Worm (Caenorhabditis elegans) whole organism, L3 larva: ENCODE results near the gene C44B11.1.

Experiments
- ceh-16 ChIP-seq: sonication (generic microtip); optimal IDR thresholded peaks from 2 replicates; lab custom pipeline; 2017; ENCODE audit warnings: missing biosample characterization, missing genetic modification characterization
- ceh-28 ChIP-seq: fragments of 150-350 bp; optimal IDR thresholded peaks from 2 replicates; lab custom pipeline; 2014; ENCODE audit warnings: missing biosample characterization, missing genetic modification reagents, missing genetic modification characterization
- ceh-9 ChIP-seq: sonication (generic microtip); optimal IDR thresholded peaks from 2 replicates; lab custom pipeline; 2018; ENCODE audit warnings: missing biosample characterization, missing genetic modification characterization
- daf-12 ChIP-seq: fragments of 150-350 bp; optimal IDR thresholded peaks from 2 replicates; lab custom pipeline; 2014; ENCODE audit warnings: missing biosample characterization, missing genetic modification reagents, missing genetic modification characterization
- egl-27 ChIP-seq: sonication (generic microtip); optimal IDR thresholded peaks from 4 replicates; lab custom pipeline; 2017; ENCODE audit warnings: missing biosample characterization, missing genetic modification reagents, missing genetic modification characterization
- egl-5 ChIP-seq: fragments of 150-350 bp; optimal IDR thresholded peaks from 2 replicates; lab custom pipeline; 2017; ENCODE audit warnings: missing biosample characterization, missing genetic modification reagents, missing genetic modification characterization, inconsistent platforms
- elt-1 ChIP-seq: fragments of 150-350 bp; optimal IDR thresholded peaks from 2 replicates; lab custom pipeline; 2014; ENCODE audit warnings: missing biosample characterization, missing genetic modification characterization
- elt-2 ChIP-seq: sonication (generic microtip); optimal IDR thresholded peaks from 2 replicates; lab custom pipeline; 2016; ENCODE audit warnings: missing genetic modification reagents, mild to moderate bottlenecking, missing genetic modification characterization, missing compliant biosample characterization
- elt-3 ChIP-seq, 3 experiments: fragments of 150-350 bp in 1 of 3; sonication (generic microtip) in 2 of 3; optimal IDR thresholded peaks; 2 replicates in 2 of 3; 4 replicates in 1 of 3; lab custom pipeline; 2014 to 2017; ENCODE audit warnings: missing biosample characterization in 3 of 3, missing genetic modification characterization in 3 of 3
- fkh-10 ChIP-seq: sonication (generic microtip); optimal IDR thresholded peaks from 2 replicates; lab custom pipeline; 2017; ENCODE audit warnings: missing biosample characterization, missing genetic modification reagents, missing genetic modification characterization
- fkh-2 ChIP-seq: fragments of 150-350 bp; optimal IDR thresholded peaks from 2 replicates; lab custom pipeline; 2014; ENCODE audit warnings: missing biosample characterization, missing genetic modification reagents, missing genetic modification characterization
- hmg-11 ChIP-seq: sonication (generic microtip); optimal IDR thresholded peaks from 2 replicates; lab custom pipeline; 2016; ENCODE audit warnings: missing genetic modification characterization, missing compliant biosample characterization
- lin-39 ChIP-seq: fragments of 150-350 bp; optimal IDR thresholded peaks from 2 replicates; lab custom pipeline; 2018; ENCODE audit warnings: missing biosample characterization, missing genetic modification reagents, missing genetic modification characterization
- mml-1 ChIP-seq: fragments of 150-350 bp; sonication (generic microtip); optimal IDR thresholded peaks from 3 replicates; lab custom pipeline; 2014; ENCODE audit warnings: missing biosample characterization, missing genetic modification characterization
- nfya-1 ChIP-seq: sonication (generic microtip); optimal IDR thresholded peaks from 2 replicates; lab custom pipeline; 2017; ENCODE audit warnings: missing genetic modification characterization, mild to moderate bottlenecking, missing compliant biosample characterization, antibody characterized with exemption, moderate library complexity; ENCODE audit not compliant: insufficient read depth
- nhr-11 ChIP-seq: fragments of 150-350 bp; optimal IDR thresholded peaks from 2 replicates; lab custom pipeline; 2014; ENCODE audit warnings: missing biosample characterization, missing genetic modification characterization
- nhr-12 ChIP-seq: fragments of 150-350 bp; optimal IDR thresholded peaks from 2 replicates; lab custom pipeline; 2014; ENCODE audit warnings: missing biosample characterization, missing genetic modification characterization
- nhr-23 ChIP-seq: fragments of 150-350 bp; optimal IDR thresholded peaks from 2 replicates; lab custom pipeline; 2014; ENCODE audit warnings: missing biosample characterization, missing genetic modification reagents, missing genetic modification characterization
- nhr-237 ChIP-seq: fragments of 150-350 bp; optimal IDR thresholded peaks from 2 replicates; lab custom pipeline; 2014; ENCODE audit warnings: missing biosample characterization, missing genetic modification characterization
- nhr-25 ChIP-seq: sonication (generic microtip); optimal IDR thresholded peaks from 2 replicates; lab custom pipeline; 2017; ENCODE audit warnings: missing biosample characterization, missing genetic modification characterization
- nhr-43 ChIP-seq: sonication (generic microtip); optimal IDR thresholded peaks from 2 replicates; lab custom pipeline; 2016; ENCODE audit warnings: mild to moderate bottlenecking, missing genetic modification characterization, missing compliant biosample characterization; ENCODE audit not compliant: poor library complexity, severe bottlenecking
- nhr-67 ChIP-seq: fragments of 150-350 bp; optimal IDR thresholded peaks from 2 replicates; lab custom pipeline; 2014; ENCODE audit warnings: missing biosample characterization, missing genetic modification characterization
- pha-4 ChIP-seq: fragments of 150-350 bp; optimal IDR thresholded peaks from 2 replicates; lab custom pipeline; 2014; ENCODE audit warnings: missing biosample characterization, missing genetic modification reagents, missing genetic modification characterization
- pqm-1 ChIP-seq: fragments of 150-350 bp; optimal IDR thresholded peaks from 2 replicates; lab custom pipeline; 2017; ENCODE audit warnings: missing biosample characterization, missing genetic modification characterization, inconsistent platforms
- sea-2 ChIP-seq: fragments of 150-350 bp; sonication (generic microtip); optimal IDR thresholded peaks from 4 replicates; lab custom pipeline; 2014; ENCODE audit warnings: missing biosample characterization, missing genetic modification reagents, missing genetic modification characterization
- skn-1 ChIP-seq: fragments of 150-350 bp; optimal IDR thresholded peaks from 2 replicates; lab custom pipeline; 2014; ENCODE audit warnings: missing biosample characterization, missing genetic modification characterization
- unc-39 ChIP-seq: sonication (generic microtip); optimal IDR thresholded peaks from 4 replicates; lab custom pipeline; 2017; ENCODE audit warnings: missing biosample characterization, missing genetic modification characterization
- unc-62 ChIP-seq: fragments of 150-350 bp; sonication (generic microtip); optimal IDR thresholded peaks from 4 replicates; lab custom pipeline; 2014; ENCODE audit warnings: missing biosample characterization, missing genetic modification reagents, missing genetic modification characterization
- zag-1 ChIP-seq: fragments of 150-350 bp; optimal IDR thresholded peaks from 2 replicates; lab custom pipeline; 2014; ENCODE audit warnings: missing biosample characterization, missing genetic modification characterization
- ztf-4 ChIP-seq: fragments of 150-350 bp; optimal IDR thresholded peaks from 2 replicates; lab custom pipeline; 2014; ENCODE audit warnings: missing biosample characterization, missing genetic modification characterization

C44B11.1 gene

DNA sequence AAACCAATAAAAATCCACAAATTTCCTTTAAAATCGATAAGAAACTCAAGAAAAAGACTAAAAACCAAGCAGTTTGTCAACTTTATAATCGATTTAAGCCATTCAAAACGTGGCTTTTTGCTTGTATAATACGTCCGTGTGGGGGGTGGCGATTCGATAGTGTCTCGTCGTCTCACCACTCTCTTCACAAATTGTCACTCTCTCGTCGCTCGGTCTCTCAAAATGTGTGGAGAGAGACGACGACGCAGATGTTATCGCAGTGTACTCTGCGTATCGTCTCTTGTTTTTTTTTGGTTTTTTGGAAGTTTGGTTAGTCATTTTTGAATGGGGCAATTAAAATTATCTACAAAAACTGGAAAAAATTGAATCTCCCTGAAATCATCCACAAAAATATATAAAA, 27.5 kb upstream of the C44B11.1 start:
- no peak for TF ChIP-seq nhr-67
- TF ChIP-seq daf-12 (tag; lab: Kevin White, UChicago) = no peak
- TF ChIP-seq nhr-237 (tag; lab: Kevin White, UChicago) = no peak
- TF ChIP-seq nhr-11 (tag; lab: Kevin White, UChicago) = no peak
- TF ChIP-seq hmg-11 = peak; percentile 75
- no peak for TF ChIP-seq ceh-9 (tag; lab: Kevin White, UChicago)
- TF ChIP-seq zag-1 (tag; lab: Kevin White, UChicago) = no peak
- TF ChIP-seq ceh-28 (tag; lab: Kevin White, UChicago) = peak; percentile 48
- no peak for TF ChIP-seq sea-2 (GFP tag; lab: Kevin White, UChicago)
- TF ChIP-seq ztf-4 = no peak
- no peak for TF ChIP-seq lin-39 (tag; lab: Kevin White, UChicago)
- no peak for TF ChIP-seq egl-5
- no peak for TF ChIP-seq nhr-23 (tag; lab: Kevin White, UChicago)
- TF ChIP-seq fkh-2 = no peak
- no peak for TF ChIP-seq nhr-12 (tag; lab: Kevin White, UChicago)
- no peak for TF ChIP-seq elt-3 (tag; optimal IDR thresholded peaks at IDR 0.05; lab: Kevin White, UChicago)
- TF ChIP-seq nfya-1 (tag; lab: Kevin White, UChicago) = peak; percentile 66
- TF ChIP-seq unc-39 (tag; lab: Kevin White, UChicago) = no peak
- TF ChIP-seq elt-1 (tag; lab: Kevin White, UChicago) = no peak
- TF ChIP-seq skn-1 (tag; lab: Kevin White, UChicago) = no peak
- TF ChIP-seq unc-62 (GFP tag; lab: Kevin White, UChicago) = no peak
- TF ChIP-seq pqm-1 (tag; lab: Kevin White, UChicago) = peak; percentile 20
- TF ChIP-seq ceh-16 (tag; lab: Kevin White, UChicago) = no peak
- TF ChIP-seq elt-2 (tag; lab: Kevin White, UChicago) = peak; percentile 61
- TF ChIP-seq pha-4 (tag; lab: Kevin White, UChicago) = peak; percentile 10
- TF ChIP-seq nhr-43 (tag; lab: Kevin White, UChicago) = no peak

DNA sequence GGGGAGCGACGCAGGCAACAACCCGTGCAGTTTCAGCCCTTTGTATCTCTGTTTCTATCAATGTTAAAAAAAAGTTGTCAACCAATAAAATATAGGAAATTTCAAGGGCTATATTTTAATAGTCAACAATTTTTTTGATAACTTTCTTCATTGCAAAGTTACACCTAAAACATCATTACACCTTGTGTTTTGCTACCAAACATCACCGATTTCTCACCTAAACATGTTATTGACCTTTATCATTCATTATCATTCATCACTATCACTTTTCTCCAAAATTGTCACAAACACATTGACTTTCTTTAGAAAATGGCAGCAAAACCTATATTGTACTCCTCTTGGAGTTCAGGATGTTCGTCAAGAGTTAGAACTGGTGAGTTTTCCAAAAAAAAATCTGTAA, 26.0 kb upstream of the C44B11.1 start, which contains the start of gene Y53G8B.1:
TSS of gene Y53G8B.1 (plus strand) at position 242 of the 400 bp plus-strand sequence.
- TF ChIP-seq elt-2 (tag; lab: Kevin White, UChicago) (peak; percentile 13), pqm-1 (tag; lab: Kevin White, UChicago) (peak; percentile 12), nhr-12 (tag; lab: Kevin White, UChicago) (no peak), daf-12 (tag; lab: Kevin White, UChicago) (no peak)

DNA sequence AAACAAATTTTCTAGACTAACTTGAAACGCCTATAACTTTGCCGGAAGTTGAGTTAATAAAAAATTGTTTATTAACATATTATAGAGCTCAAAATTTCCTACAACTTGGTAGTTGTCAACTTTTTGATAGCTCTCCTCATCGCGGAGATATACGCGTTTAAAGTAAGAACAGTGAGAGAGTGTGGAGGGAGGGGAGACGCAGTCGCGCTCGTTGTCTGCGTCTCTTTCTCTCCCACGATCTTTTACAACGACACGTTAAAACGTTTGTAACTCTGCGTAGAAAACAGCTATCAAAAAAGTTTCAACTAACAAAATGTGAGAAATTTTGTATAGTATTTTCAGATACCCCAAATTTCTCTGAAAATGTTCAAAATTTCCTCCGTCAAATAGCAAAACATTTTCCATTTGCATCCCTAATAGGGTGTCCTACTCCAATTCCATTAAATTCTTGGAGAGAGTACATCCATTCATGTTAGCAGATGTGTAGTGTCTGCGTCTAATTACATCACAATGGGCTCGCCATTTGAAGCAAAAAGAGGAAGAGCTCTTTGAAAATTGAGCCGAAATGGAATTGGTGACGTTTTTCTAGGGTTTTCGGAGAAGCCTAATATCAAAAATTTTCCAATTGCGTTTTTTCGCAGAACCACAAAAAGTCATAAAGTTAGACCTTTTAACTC, 18.6 kb upstream of the C44B11.1 start:
- TF ChIP-seq sea-2 (GFP tag; lab: Kevin White, UChicago) (no peak), fkh-10 (no peak), nhr-25 (tag; lab: Kevin White, UChicago) (no peak), mml-1 (tag; lab: Kevin White, UChicago) (no peak), egl-27 (tag; lab: Kevin White, UChicago) (no peak), nhr-67 (no peak), pqm-1 (tag; lab: Kevin White, UChicago) (no peak), egl-5 (no peak), nhr-23 (tag; lab: Kevin White, UChicago) (no peak), unc-62 (GFP tag; lab: Kevin White, UChicago) (no peak), zag-1 (tag; lab: Kevin White, UChicago) (no peak)

DNA sequence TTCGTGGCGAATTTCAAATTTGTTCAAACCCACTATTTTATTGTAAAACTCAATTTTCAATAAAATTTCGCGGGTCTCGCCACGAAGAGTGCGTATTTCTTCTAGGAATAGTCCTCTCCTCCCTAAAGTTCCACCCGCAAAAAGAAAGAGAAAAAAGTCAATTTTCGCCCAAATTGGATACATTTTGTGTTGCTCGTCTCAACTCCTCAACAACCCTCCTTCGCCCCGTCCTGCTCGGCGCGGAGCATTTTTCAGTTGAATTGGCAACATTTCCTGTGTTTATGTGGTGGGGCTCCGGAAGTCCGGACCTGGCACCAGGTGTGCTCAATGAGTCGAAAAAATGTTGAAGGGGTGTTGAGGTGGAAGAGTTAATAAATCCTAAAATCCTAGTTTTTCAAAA, 17.0 kb upstream of the C44B11.1 start:
- peak; percentile 3 for TF ChIP-seq nfya-1 (tag; lab: Kevin White, UChicago)
- TF ChIP-seq daf-12 (tag; lab: Kevin White, UChicago) = no peak

DNA sequence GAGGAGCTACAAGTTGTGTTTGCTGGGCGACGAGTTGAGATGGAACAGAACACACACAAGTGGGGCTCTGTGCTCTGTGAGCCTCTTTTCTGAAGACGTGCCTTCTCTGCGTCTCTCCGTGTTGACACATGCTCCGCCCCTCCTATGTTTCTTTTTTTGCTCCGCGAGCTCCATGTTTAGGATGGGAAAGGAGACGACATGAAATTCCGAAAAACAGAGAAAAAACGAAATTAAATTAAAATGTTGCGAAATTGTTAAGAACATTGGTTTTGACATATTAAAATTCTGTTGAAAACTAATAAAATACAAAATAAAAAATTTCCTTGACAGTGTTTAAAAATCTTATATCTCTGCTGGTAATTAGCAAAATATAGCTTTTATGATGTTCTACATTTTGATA, 15.9 kb upstream of the C44B11.1 start, which contains the start of gene mec-12:
TSS of gene mec-12 (minus strand) at position 91 of the 400 bp plus-strand sequence.
- TF ChIP-seq hmg-11 (peak; percentile 19), nhr-25 (tag; lab: Kevin White, UChicago) (no peak), nfya-1 (tag; lab: Kevin White, UChicago) (peak; percentile 58)
